Worm (Caenorhabditis elegans): ENCODE measurements around the gene fbxa-96.

The fbxa-96 gene

DNA sequence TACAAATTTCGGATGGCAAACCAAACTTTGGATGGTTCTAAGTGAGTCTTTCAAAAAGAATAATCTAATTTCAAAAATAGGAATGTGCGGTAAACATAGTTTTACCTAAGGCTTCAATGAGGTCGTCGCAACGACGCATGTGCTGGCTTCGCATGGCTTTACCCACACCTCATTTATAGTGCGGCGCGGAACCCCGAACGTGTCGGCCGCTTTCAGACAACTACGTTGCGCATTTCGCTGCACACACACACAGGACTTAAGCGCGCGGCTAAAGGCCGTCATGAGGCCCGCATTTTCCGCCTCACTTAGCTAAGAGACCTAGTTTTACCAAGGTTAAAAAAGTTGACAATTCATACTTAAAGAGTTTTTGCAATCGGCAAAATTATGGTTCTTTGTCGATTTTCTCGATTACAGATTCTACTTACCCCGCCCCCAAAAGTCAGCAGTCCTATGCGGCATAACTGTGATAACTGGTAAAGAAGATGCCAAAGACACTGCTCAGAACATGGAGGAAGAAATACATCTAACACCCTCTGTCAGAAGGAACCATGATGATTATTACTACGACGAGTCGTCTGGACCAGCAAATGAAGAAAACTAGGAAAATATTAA is 32.7 kb upstream of the fbxa-96 start:
- no peak for TF ChIP-seq B0310.2 (tag; optimal IDR thresholded peaks at IDR 0.05)
- TF ChIP-seq tra-4 (tag; optimal IDR thresholded peaks at IDR 0.05) = no peak
- TF ChIP-seq tbx-37 (GFP tag; conservative IDR thresholded peaks at IDR 0.05) = no peak
- no peak for TF ChIP-seq pes-1 (GFP tag; IDR thresholded peaks at IDR 0.05)
- no peak for TF ChIP-seq F13C5.2 (tag; optimal IDR thresholded peaks at IDR 0.05)
- TF ChIP-seq ama-1 (optimal IDR thresholded peaks at IDR 0.05) = no peak
- no peak for TF ChIP-seq tbx-11 (GFP tag; IDR thresholded peaks at IDR 0.05)
- TF ChIP-seq aly-1 (tag; optimal IDR thresholded peaks at IDR 0.05) = no peak
- TF ChIP-seq flt-1 (GFP tag; IDR thresholded peaks at IDR 0.05) = no peak
- no peak for TF ChIP-seq hnd-1 (tag; optimal IDR thresholded peaks at IDR 0.05)

DNA sequence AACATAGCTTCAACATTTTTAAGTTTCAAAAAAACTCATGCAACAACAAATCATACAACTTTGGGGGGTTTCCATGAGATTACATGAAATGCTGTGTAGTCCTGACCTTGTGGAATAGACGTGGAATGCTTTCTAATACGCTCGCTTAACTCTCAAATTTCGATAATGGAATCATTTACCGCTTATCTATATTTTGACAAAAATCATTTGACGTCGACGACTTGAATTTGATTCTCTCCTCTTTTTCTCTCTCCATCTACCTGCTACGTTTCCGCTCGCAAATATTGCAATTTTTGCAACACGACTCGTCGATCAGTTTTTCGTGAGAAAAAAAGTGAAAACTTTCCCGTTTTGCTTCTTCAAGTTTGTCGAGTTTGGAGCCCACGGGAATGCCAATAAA is 28.9 kb upstream of the fbxa-96 start, which contains the start of gene flr-4:
Gene flr-4 (plus strand): TSS at position 275 of the 400 bp plus-strand sequence.
- TF ChIP-seq flt-1 (GFP tag; IDR thresholded peaks at IDR 0.05) (no peak), tra-4 (tag; optimal IDR thresholded peaks at IDR 0.05) (no peak), tbx-37 (GFP tag; conservative IDR thresholded peaks at IDR 0.05) (no peak), tbx-11 (GFP tag; IDR thresholded peaks at IDR 0.05) (no peak), ceh-36 (tag; optimal IDR thresholded peaks at IDR 0.05) (no peak), scrt-1 (GFP tag; IDR thresholded peaks at IDR 0.05) (no peak), pes-1 (GFP tag; IDR thresholded peaks at IDR 0.05) (no peak)

DNA sequence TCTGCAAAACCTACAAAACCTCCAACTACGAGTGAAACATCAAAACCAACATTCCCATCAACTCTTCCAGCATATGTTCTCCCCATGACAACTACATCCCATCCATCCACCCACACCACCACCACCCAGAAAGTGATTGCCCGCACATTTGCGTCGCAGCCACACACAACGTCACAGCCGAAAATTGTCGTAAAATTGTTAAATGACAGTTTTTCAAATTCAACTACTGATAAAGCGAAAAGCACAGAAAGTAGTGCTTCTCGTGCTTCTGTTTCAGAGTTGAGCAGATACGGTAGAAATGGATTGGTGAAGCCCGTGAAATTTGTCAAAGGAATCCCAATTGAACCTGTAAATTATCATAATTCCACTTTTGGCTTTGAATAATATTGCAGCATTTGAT is 27.5 kb upstream of the fbxa-96 start:
- TF ChIP-seq ceh-13 (GFP tag; optimal IDR thresholded peaks at IDR 0.05) (no peak), B0310.2 (tag; optimal IDR thresholded peaks at IDR 0.05) (no peak), sea-1 (GFP tag; conservative IDR thresholded peaks at IDR 0.05) (no peak), tra-4 (tag; optimal IDR thresholded peaks at IDR 0.05) (no peak)

DNA sequence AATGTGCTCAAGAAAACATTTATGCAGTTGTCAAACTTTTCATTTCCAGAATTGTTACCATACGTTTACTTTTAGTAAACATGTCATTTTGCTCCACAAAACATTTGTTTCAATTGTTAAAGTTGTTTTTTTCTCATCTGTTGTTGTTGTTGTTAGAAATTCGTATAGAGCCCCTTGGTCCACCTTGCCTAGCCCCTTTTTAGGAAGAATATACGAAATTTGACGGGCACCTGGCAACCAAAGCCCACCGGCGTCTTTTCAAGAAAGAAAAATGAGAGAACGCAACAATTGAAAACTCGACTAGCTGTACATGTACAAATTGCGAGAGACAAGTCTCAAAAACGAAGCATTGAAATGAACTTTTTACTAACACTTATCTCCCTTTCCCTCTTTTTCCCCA is 24.2 kb upstream of the fbxa-96 start, which contains the start of gene F09B12.5:
Gene F09B12.5 (plus strand): TSS at position 301 of the 400 bp plus-strand sequence.
- TF ChIP-seq F13C5.2 (tag; optimal IDR thresholded peaks at IDR 0.05) (no peak), B0310.2 (tag; optimal IDR thresholded peaks at IDR 0.05) (no peak), pes-1 (GFP tag; IDR thresholded peaks at IDR 0.05) (no peak), ets-7 (tag; optimal IDR thresholded peaks at IDR 0.05) (no peak), aly-1 (tag; optimal IDR thresholded peaks at IDR 0.05) (no peak), ceh-36 (tag; optimal IDR thresholded peaks at IDR 0.05) (no peak), tbx-37 (GFP tag; conservative IDR thresholded peaks at IDR 0.05) (no peak), ama-1 (optimal IDR thresholded peaks at IDR 0.05) (no peak), ceh-13 (GFP tag; optimal IDR thresholded peaks at IDR 0.05) (no peak), scrt-1 (GFP tag; IDR thresholded peaks at IDR 0.05) (no peak), hmg-4 (GFP tag; optimal IDR thresholded peaks at IDR 0.05) (no peak), sea-1 (GFP tag; conservative IDR thresholded peaks at IDR 0.05) (no peak), flt-1 (GFP tag; IDR thresholded peaks at IDR 0.05) (no peak), hmbx-1 (tag; optimal IDR thresholded peaks at IDR 0.05) (no peak), tbx-11 (GFP tag; IDR thresholded peaks at IDR 0.05) (no peak), hnd-1 (tag; optimal IDR thresholded peaks at IDR 0.05) (no peak), tra-4 (tag; optimal IDR thresholded peaks at IDR 0.05) (no peak)

DNA sequence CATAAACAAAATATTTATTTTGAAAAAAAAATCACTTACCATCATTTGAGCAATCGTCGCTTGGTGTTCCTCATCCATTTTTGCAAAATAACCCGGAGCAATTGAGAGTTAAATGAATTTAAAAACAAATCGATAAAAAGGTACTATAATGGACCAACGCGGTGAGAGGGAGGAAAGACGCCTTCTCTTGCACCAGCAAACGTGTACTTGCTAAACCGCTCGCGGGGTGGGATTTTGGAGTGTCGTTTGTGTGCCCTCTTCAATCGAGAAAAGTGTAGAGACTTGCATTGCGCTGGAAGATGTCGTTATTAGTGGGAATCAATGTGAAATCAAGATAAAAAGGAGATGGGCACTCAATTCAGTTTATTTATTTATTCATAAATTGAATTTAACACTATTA is 23.6 kb upstream of the fbxa-96 start, which contains the start of gene H40L08.1:
Gene H40L08.1 (minus strand): TSS at position 292 of the 400 bp plus-strand sequence.
- TF ChIP-seq tbx-37 (GFP tag; conservative IDR thresholded peaks at IDR 0.05) (0 out of 2 replicates have a peak, but pooled peaks have one; percentile 13), ceh-36 (tag; optimal IDR thresholded peaks at IDR 0.05) (no peak)

DNA sequence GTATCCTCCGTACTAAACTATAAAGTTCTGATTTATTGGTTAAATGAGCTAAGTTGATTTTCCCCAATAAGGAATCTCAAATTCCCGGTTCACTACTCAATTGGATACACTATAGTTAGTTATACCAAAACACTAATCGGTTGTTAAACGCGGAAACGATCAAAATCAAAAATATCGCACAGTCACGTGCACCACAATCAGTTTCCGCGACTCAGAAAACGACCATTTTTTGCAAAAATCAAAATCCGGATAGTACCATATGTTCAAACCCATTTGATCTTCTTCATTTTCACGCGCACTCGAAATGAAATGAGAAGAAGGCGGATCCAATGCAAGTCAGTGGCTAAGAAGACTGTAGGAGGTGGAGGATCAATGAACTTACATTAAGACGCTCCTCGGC is 21.3 kb upstream of the fbxa-96 start:
- no peak for TF ChIP-seq ceh-36 (tag; optimal IDR thresholded peaks at IDR 0.05)
- TF ChIP-seq ama-1 (optimal IDR thresholded peaks at IDR 0.05) = no peak
- no peak for TF ChIP-seq F13C5.2 (tag; optimal IDR thresholded peaks at IDR 0.05)
- no peak for TF ChIP-seq hnd-1 (tag; optimal IDR thresholded peaks at IDR 0.05)
- no peak for TF ChIP-seq flt-1 (GFP tag; IDR thresholded peaks at IDR 0.05)
- no peak for TF ChIP-seq hmbx-1 (tag; optimal IDR thresholded peaks at IDR 0.05)
- no peak for TF ChIP-seq pes-1 (GFP tag; IDR thresholded peaks at IDR 0.05)
- no peak for TF ChIP-seq scrt-1 (GFP tag; IDR thresholded peaks at IDR 0.05)
- no peak for TF ChIP-seq sea-1 (GFP tag; conservative IDR thresholded peaks at IDR 0.05)
- no peak for TF ChIP-seq tbx-11 (GFP tag; IDR thresholded peaks at IDR 0.05)
- no peak for TF ChIP-seq B0310.2 (tag; optimal IDR thresholded peaks at IDR 0.05)
- no peak for TF ChIP-seq tra-4 (tag; optimal IDR thresholded peaks at IDR 0.05)
- TF ChIP-seq aly-1 (tag; optimal IDR thresholded peaks at IDR 0.05) = no peak
- TF ChIP-seq tbx-37 (GFP tag; conservative IDR thresholded peaks at IDR 0.05) = no peak
- no peak for TF ChIP-seq ceh-13 (GFP tag; optimal IDR thresholded peaks at IDR 0.05)

DNA sequence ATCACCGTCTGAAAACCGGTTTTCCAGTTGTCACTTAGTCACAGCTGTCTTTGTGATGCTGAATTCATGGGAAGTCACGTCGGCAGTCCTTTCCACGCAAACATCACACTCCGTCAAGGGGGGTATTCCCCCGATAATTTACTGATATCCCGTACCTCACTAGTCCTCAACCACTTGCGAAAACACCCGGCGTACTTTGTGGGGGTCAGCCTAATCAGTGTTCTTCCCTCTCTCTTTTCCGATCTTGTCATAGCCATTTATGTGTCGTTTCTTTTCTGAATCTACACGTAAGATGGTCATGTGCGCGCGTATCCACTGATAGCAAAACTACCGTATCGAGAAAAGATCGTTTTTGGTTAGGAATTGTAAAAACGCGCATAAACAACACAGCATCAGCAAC is 19.2 kb upstream of the fbxa-96 start:
- no peak for TF ChIP-seq tra-4 (tag; optimal IDR thresholded peaks at IDR 0.05)
- no peak for TF ChIP-seq hmbx-1 (tag; optimal IDR thresholded peaks at IDR 0.05)
- TF ChIP-seq ets-7 (tag; optimal IDR thresholded peaks at IDR 0.05) = no peak
- no peak for TF ChIP-seq tbx-37 (GFP tag; conservative IDR thresholded peaks at IDR 0.05)
- no peak for TF ChIP-seq ama-1 (optimal IDR thresholded peaks at IDR 0.05)
- TF ChIP-seq tbx-11 (GFP tag; IDR thresholded peaks at IDR 0.05) = no peak
- TF ChIP-seq ceh-36 (tag; optimal IDR thresholded peaks at IDR 0.05) = no peak
- no peak for TF ChIP-seq pes-1 (GFP tag; IDR thresholded peaks at IDR 0.05)
- TF ChIP-seq scrt-1 (GFP tag; IDR thresholded peaks at IDR 0.05) = no peak

DNA sequence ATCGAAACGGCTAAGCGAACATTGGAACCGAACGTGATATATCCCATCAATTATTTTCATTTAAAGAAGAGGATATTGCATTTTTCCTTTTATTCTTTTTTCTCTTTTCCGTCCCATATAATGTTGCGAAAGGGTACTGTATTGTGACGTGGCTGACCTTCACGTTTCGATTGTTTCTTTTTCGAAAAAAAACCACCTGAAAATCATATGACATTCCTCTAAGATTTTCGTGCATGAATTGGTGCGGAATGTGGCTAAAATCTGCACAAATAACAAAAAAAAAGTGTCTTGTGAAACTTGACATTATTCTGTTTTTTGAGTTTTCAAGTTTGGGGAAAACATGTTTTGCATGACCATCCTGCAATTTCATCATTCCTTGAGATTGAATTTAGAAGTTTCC is 18.1 kb upstream of the fbxa-96 start:
- TF ChIP-seq scrt-1 (GFP tag; IDR thresholded peaks at IDR 0.05) (no peak), pes-1 (GFP tag; IDR thresholded peaks at IDR 0.05) (no peak), tra-4 (tag; optimal IDR thresholded peaks at IDR 0.05) (no peak), ama-1 (optimal IDR thresholded peaks at IDR 0.05) (no peak), aly-1 (tag; optimal IDR thresholded peaks at IDR 0.05) (no peak), hmg-4 (GFP tag; optimal IDR thresholded peaks at IDR 0.05) (no peak), F13C5.2 (tag; optimal IDR thresholded peaks at IDR 0.05) (no peak), tbx-37 (GFP tag; conservative IDR thresholded peaks at IDR 0.05) (no peak), ceh-13 (GFP tag; optimal IDR thresholded peaks at IDR 0.05) (no peak), ets-7 (tag; optimal IDR thresholded peaks at IDR 0.05) (no peak), tbx-11 (GFP tag; IDR thresholded peaks at IDR 0.05) (no peak)

All from whole organism, early embryonic.